Worm (Caenorhabditis elegans) whole organism, L4 larva: ENCODE data around the gene C14C11.2.

Source experiments
- F37D6.2 ChIP-seq: sonication (generic microtip); optimal IDR thresholded peaks from 2 replicates; lab custom pipeline; 2016; ENCODE audit warnings: mild to moderate bottlenecking, missing genetic modification characterization, missing compliant biosample characterization
- R02D3.7 ChIP-seq: fragments of 150-350 bp; sonication (generic microtip); optimal IDR thresholded peaks from 3 replicates; lab custom pipeline; 2014; ENCODE audit warnings: missing biosample characterization, missing genetic modification characterization
- ceh-20 ChIP-seq: fragments of 200-800 bp; sonication (Bioruptor generic); IDR thresholded peaks from 2 replicates; pipeline ENCODE4 v1.3.6; 2022; ENCODE audit warnings: missing genetic modification reagents, missing genetic modification characterization, missing compliant biosample characterization
- ceh-28 ChIP-seq: fragments of 150-350 bp; optimal IDR thresholded peaks from 2 replicates; lab custom pipeline; 2014; ENCODE audit warnings: missing biosample characterization, missing genetic modification reagents, missing genetic modification characterization
- ceh-82 ChIP-seq: sonication (generic microtip); optimal IDR thresholded peaks from 2 replicates; lab custom pipeline; 2017; ENCODE audit warnings: missing biosample characterization, missing genetic modification characterization
- ces-1 ChIP-seq: fragments of 150-350 bp; sonication (generic microtip); optimal IDR thresholded peaks from 4 replicates; lab custom pipeline; 2014; ENCODE audit warnings: missing biosample characterization, missing genetic modification reagents, missing genetic modification characterization
- daf-16 ChIP-seq, 3 experiments: sonication (generic microtip); optimal IDR thresholded peaks; 2 replicates each; lab custom pipeline; 2016 to 2017; ENCODE audit warnings: missing genetic modification characterization in 3 of 3, missing genetic modification reagents in 3 of 3, mild to moderate bottlenecking in 2 of 3, missing compliant biosample characterization in 2 of 3, missing biosample characterization in 1 of 3, moderate library complexity in 1 of 3
- daf-19 ChIP-seq: fragments of 200-800 bp; sonication (Bioruptor generic); conservative IDR thresholded peaks from 2 replicates; pipeline ENCODE4 v1.3.6; 2022; ENCODE audit warnings: missing genetic modification characterization, missing compliant biosample characterization
- dmd-8 ChIP-seq: fragments of 200-800 bp; sonication (Bioruptor generic); IDR thresholded peaks from 2 replicates; pipeline ENCODE4 v1.3.6; 2022; ENCODE audit warnings: missing genetic modification characterization, missing compliant biosample characterization
- duxl-1 ChIP-seq: sonication (generic microtip); optimal IDR thresholded peaks from 2 replicates; lab custom pipeline; 2016; ENCODE audit warnings: mild to moderate bottlenecking, missing genetic modification characterization, moderate library complexity, missing compliant biosample characterization; ENCODE audit not compliant: poor library complexity
- dve-1 ChIP-seq: sonication (generic microtip); optimal IDR thresholded peaks from 2 replicates; lab custom pipeline; 2017; ENCODE audit warnings: antibody characterized with exemption, mild to moderate bottlenecking, missing genetic modification characterization, missing compliant biosample characterization; ENCODE audit not compliant: insufficient read depth
- hlh-11 ChIP-seq: fragments of 200-800 bp; sonication (Bioruptor generic); optimal IDR thresholded peaks from 2 replicates; lab custom pipeline; 2018; ENCODE audit warnings: mild to moderate bottlenecking, missing genetic modification characterization, missing compliant biosample characterization
- lin-1 ChIP-seq: fragments of 200-800 bp; sonication (Bioruptor generic); IDR thresholded peaks from 2 replicates; pipeline ENCODE4 v1.3.6; 2022; ENCODE audit warnings: missing genetic modification reagents, missing genetic modification characterization, missing compliant biosample characterization
- lin-29 ChIP-seq: fragments of 200-800 bp; sonication (Bioruptor generic); IDR thresholded peaks from 2 replicates; pipeline ENCODE4 v1.3.6; 2022; ENCODE audit warnings: missing genetic modification reagents, missing genetic modification characterization, missing compliant biosample characterization
- lin-38 ChIP-seq: fragments of 200-800 bp; sonication (Bioruptor generic); IDR thresholded peaks from 2 replicates; pipeline ENCODE4 v1.3.6; 2022; ENCODE audit warnings: missing genetic modification reagents, missing genetic modification characterization, missing compliant biosample characterization
- mdl-1 ChIP-seq, 2 experiments: fragments of 150-350 bp in 1 of 2; sonication (generic microtip) in 1 of 2; optimal IDR thresholded peaks; 2 replicates each; lab custom pipeline; 2014 to 2017; ENCODE audit warnings: missing biosample characterization in 2 of 2, missing genetic modification characterization in 2 of 2
- mxl-3 ChIP-seq: fragments of 200-800 bp; sonication (Bioruptor generic); optimal IDR thresholded peaks from 2 replicates; lab custom pipeline; 2018; ENCODE audit warnings: mild to moderate bottlenecking, missing genetic modification characterization, missing compliant biosample characterization
- nhr-111 ChIP-seq: fragments of 200-800 bp; sonication (Bioruptor generic); optimal IDR thresholded peaks from 2 replicates; lab custom pipeline; 2018; ENCODE audit warnings: mild to moderate bottlenecking, missing genetic modification characterization, missing compliant biosample characterization
- nhr-28 ChIP-seq: fragments of 150-350 bp; optimal IDR thresholded peaks from 2 replicates; lab custom pipeline; 2014; ENCODE audit warnings: missing biosample characterization, missing genetic modification characterization
- nhr-41 ChIP-seq: fragments of 200-800 bp; sonication (Bioruptor generic); IDR thresholded peaks from 2 replicates; pipeline ENCODE4 v1.3.6; 2022; ENCODE audit warnings: missing genetic modification reagents, missing genetic modification characterization, missing compliant biosample characterization
- nhr-6 ChIP-seq: fragments of 150-350 bp; optimal IDR thresholded peaks from 2 replicates; lab custom pipeline; 2014; ENCODE audit warnings: missing biosample characterization, missing genetic modification characterization
- php-3 ChIP-seq: fragments of 200-800 bp; sonication (Bioruptor generic); IDR thresholded peaks from 2 replicates; pipeline ENCODE4 v1.3.6; 2022; ENCODE audit warnings: missing genetic modification reagents, missing genetic modification characterization, missing compliant biosample characterization
- pqm-1 ChIP-seq: sonication (generic microtip); optimal IDR thresholded peaks from 2 replicates; lab custom pipeline; 2017; ENCODE audit warnings: missing biosample characterization, missing genetic modification characterization
- skn-1 ChIP-seq: fragments of 150-350 bp; optimal IDR thresholded peaks from 2 replicates; lab custom pipeline; 2014; ENCODE audit warnings: missing biosample characterization, missing genetic modification characterization
- snpc-4 ChIP-seq: fragments of 150-350 bp; optimal IDR thresholded peaks from 2 replicates; lab custom pipeline; 2014; ENCODE audit warnings: missing biosample characterization, missing genetic modification characterization
- unc-130 ChIP-seq: sonication (generic microtip); optimal IDR thresholded peaks from 2 replicates; lab custom pipeline; 2016; ENCODE audit warnings: missing genetic modification reagents, missing genetic modification characterization, missing compliant biosample characterization
- unc-62 ChIP-seq, 3 experiments: fragments of 150-350 bp in 1 of 3; sonication (generic microtip); optimal IDR thresholded peaks in 2 of 3; peaks in 1 of 3; 1 replicate in 1 of 3; 2 replicates in 2 of 3; lab custom pipeline; 2014 to 2017; ENCODE audit warnings: missing biosample characterization in 3 of 3, missing genetic modification characterization in 3 of 3, missing genetic modification reagents in 3 of 3, missing genotype in 1 of 3
- vab-7 ChIP-seq: fragments of 200-800 bp; sonication (Bioruptor generic); IDR thresholded peaks from 2 replicates; pipeline ENCODE4 v1.3.6; 2022; ENCODE audit warnings: missing genetic modification reagents, missing genetic modification characterization, missing compliant biosample characterization
- zfp-3 ChIP-seq: fragments of 200-800 bp; sonication (Bioruptor generic); conservative IDR thresholded peaks from 2 replicates; pipeline ENCODE4 v1.3.6; 2022; ENCODE audit warnings: missing genetic modification reagents, missing genetic modification characterization, missing compliant biosample characterization

C14C11.2 gene

ce11 chrV:5691665-5692407 is 30.9 kb downstream of the C14C11.2 start, which contains the start of gene F25B4.8:
F25B4.8 (minus strand) TSS chrV:5691715.
- TF ChIP-seq dve-1 (tag; lab: Kevin White, UChicago) (peak; percentile 8), daf-16 (GFP tag; optimal IDR thresholded peaks at IDR 0.05; lab: Kevin White, UChicago) (no peak), daf-16 (tag; optimal IDR thresholded peaks at IDR 0.05; lab: Kevin White, UChicago) (peak; percentile 34), pqm-1 (tag; lab: Kevin White, UChicago) (peak; percentile 12), ceh-20 (GFP tag; lab: Robert Waterston, UW) (no peak)

ce11 chrV:5693595-5693994 is 32.6 kb downstream of the C14C11.2 start:
- TF ChIP-seq lin-38 (GFP tag; lab: Robert Waterston, UW) (no peak), skn-1 (no peak), lin-29 (no peak), ceh-28 (tag; lab: Kevin White, UChicago) (no peak), unc-130 (GFP tag; lab: Kevin White, UChicago) (no peak), F37D6.2 (no peak), duxl-1 (tag; lab: Kevin White, UChicago) (no peak), ceh-82 (tag; lab: Kevin White, UChicago) (no peak), R02D3.7 (tag; lab: Kevin White, UChicago) (no peak), snpc-4 (tag; lab: Kevin White, UChicago) (no peak), daf-19 (GFP tag; lab: Robert Waterston, UW) (no peak), mdl-1 (tag; optimal IDR thresholded peaks at IDR 0.05; lab: Kevin White, UChicago) (peak in 1 of 2 experiments; percentile 4), dmd-8 (GFP tag; lab: Robert Waterston, UW) (no peak), vab-7 (GFP tag; lab: Robert Waterston, UW) (no peak), ces-1 (GFP tag; lab: Kevin White, UChicago) (no peak), unc-62 (GFP tag; optimal IDR thresholded peaks at IDR 0.05 in 1 of 2; lab: Kevin White, UChicago) (peak in 1 of 2 experiments; percentile 72), unc-62 (tag; optimal IDR thresholded peaks at IDR 0.05; lab: Kevin White, UChicago) (no peak), hlh-11 (tag; lab: Kevin White, UChicago) (peak; percentile 36)

ce11 chrV:5695635-5696034 is 34.7 kb downstream of the C14C11.2 start:
- TF ChIP-seq skn-1 (no peak), ceh-20 (GFP tag; lab: Robert Waterston, UW) (peak; percentile 30; the same call in 1 of the 2 replicates), ces-1 (GFP tag; lab: Kevin White, UChicago) (no peak), hlh-11 (tag; lab: Kevin White, UChicago) (peak; percentile 47), unc-62 (GFP tag; optimal IDR thresholded peaks at IDR 0.05 in 1 of 2; lab: Kevin White, UChicago) (peak in 1 of 2 experiments; percentile 63), unc-62 (tag; optimal IDR thresholded peaks at IDR 0.05; lab: Kevin White, UChicago) (no peak), nhr-28 (tag; lab: Kevin White, UChicago) (peak; percentile 55), zfp-3 (no peak), php-3 (0 out of 2 replicates have a peak, but pooled peaks have one; percentile 55), daf-16 (GFP tag; optimal IDR thresholded peaks at IDR 0.05; lab: Kevin White, UChicago) (no peak), daf-16 (tag; optimal IDR thresholded peaks at IDR 0.05; lab: Kevin White, UChicago) (peak; percentile 30), mxl-3 (peak; percentile 11), lin-1 (GFP tag; lab: Robert Waterston, UW) (0 out of 2 replicates have a peak, but pooled peaks have one; percentile 33)

- TF ChIP-seq pqm-1 (tag; lab: Kevin White, UChicago) (peak; percentile 65), nhr-41 (GFP tag; lab: Robert Waterston, UW) (no peak), nhr-6 (tag; lab: Kevin White, UChicago) (peak; percentile 3), nhr-28 (tag; lab: Kevin White, UChicago) (peak; percentile 94), daf-16 (GFP tag; optimal IDR thresholded peaks at IDR 0.05; lab: Kevin White, UChicago) (no peak), daf-16 (tag; optimal IDR thresholded peaks at IDR 0.05; lab: Kevin White, UChicago) (peak; percentile 19), nhr-111 (no peak)
Measured at ce11 chrV:5696177-5696576, 35.2 kb downstream of the C14C11.2 start.
